Fruit fly (Drosophila melanogaster): Measurements from ENCODE around the gene CG12093.

CG12093 gene

dm6 chr3L:2727023-2727422 is 46.8 kb downstream of the CG12093 start (continued):
- peak; percentile 71 for TF ChIP-seq gsb (GFP tag; IDR thresholded peaks at IDR 0.05)
- peak; percentile 13 for TF ChIP-seq caup (GFP tag; optimal IDR thresholded peaks at IDR 0.05; ENCODE audit: severe bottlenecking)
- TF ChIP-seq CG31224 (GFP tag; IDR thresholded peaks at IDR 0.05) = peak; percentile 56
- TF ChIP-seq dimm (GFP tag; IDR thresholded peaks at IDR 0.05) = peak; percentile 27; the same call in 1 of the 2 replicates
- TF ChIP-seq ttk (GFP tag; IDR thresholded peaks at IDR 0.05) = peak; percentile 37; the same call in 1 of the 2 replicates
- TF ChIP-seq Hr51 (GFP tag; optimal IDR thresholded peaks at IDR 0.05) = peak in 1 of 2 experiments; percentile 59
- no peak for TF ChIP-seq Atf-2 (GFP tag; optimal IDR thresholded peaks at IDR 0.05)
- peak; percentile 44; the same call in 1 of the 2 replicates for TF ChIP-seq CG32767 (GFP tag; IDR thresholded peaks at IDR 0.05)
- peak; percentile 61; the same call in 1 of the 3 replicates for TF ChIP-seq so (GFP tag; IDR thresholded peaks at IDR 0.05)
- no peak for TF ChIP-seq Gsc (GFP tag; IDR thresholded peaks at IDR 0.05)
- no peak for TF ChIP-seq CG9797 (GFP tag; optimal IDR thresholded peaks at IDR 0.05)
- TF ChIP-seq HLH3B (GFP tag; IDR thresholded peaks at IDR 0.05) = peak; percentile 66
- peak; percentile 72 for TF ChIP-seq Atf6 (GFP tag; IDR thresholded peaks at IDR 0.05)
- TF ChIP-seq CG11504 (tag; optimal IDR thresholded peaks at IDR 0.05) = no peak
- TF ChIP-seq Stat92E (GFP tag; optimal IDR thresholded peaks at IDR 0.05) = no peak
- peak; percentile 61; the same call in 1 of the 3 replicates for TF ChIP-seq CG7357 (GFP tag; IDR thresholded peaks at IDR 0.05)
- peak; percentile 37; the same call in 1 of the 2 replicates for TF ChIP-seq CG4730 (GFP tag; IDR thresholded peaks at IDR 0.05)
- TF ChIP-seq Vsx1 (GFP tag; optimal IDR thresholded peaks at IDR 0.05) = no peak
- TF ChIP-seq CG13775 (GFP tag; optimal IDR thresholded peaks at IDR 0.05) = peak; percentile 31
- peak; percentile 34; the same call in 1 of the 3 replicates for TF ChIP-seq Aef1 (GFP tag; IDR thresholded peaks at IDR 0.05)
- peak; percentile 2 for TF ChIP-seq CG18619 (GFP tag; optimal IDR thresholded peaks at IDR 0.05)
- peak; percentile 76 for TF ChIP-seq ci (GFP tag; IDR thresholded peaks at IDR 0.05)
- peak; percentile 45; the same call in 1 of the 2 replicates for TF ChIP-seq cas (GFP tag; IDR thresholded peaks at IDR 0.05)
- TF ChIP-seq CoRest (tag; optimal IDR thresholded peaks at IDR 0.05) = peak; percentile 46
- peak; percentile 55; the same call in 1 of the 3 replicates for TF ChIP-seq CG11093 (GFP tag; IDR thresholded peaks at IDR 0.05)
- peak; percentile 48; the same call in 1 of the 2 replicates for TF ChIP-seq ranshi (GFP tag; IDR thresholded peaks at IDR 0.05)
- peak; percentile 71 for TF ChIP-seq CG14441 (GFP tag; IDR thresholded peaks at IDR 0.05)
- TF ChIP-seq CG1792 (GFP tag; optimal IDR thresholded peaks at IDR 0.05) = no peak
- TF ChIP-seq Oaz (GFP tag; IDR thresholded peaks at IDR 0.05) = peak; percentile 49; the same call in 1 of the 2 replicates
- peak; percentile 31; the same call in 1 of the 2 replicates for TF ChIP-seq MBD-R2 (GFP tag; IDR thresholded peaks at IDR 0.05)
- peak; percentile 63; the same call in 1 of the 2 replicates for TF ChIP-seq CG10366 (GFP tag; IDR thresholded peaks at IDR 0.05)
- peak; percentile 53 for TF ChIP-seq Taf1 (GFP tag; IDR thresholded peaks at IDR 0.05)
- peak; percentile 81 for TF ChIP-seq CG14014 (GFP tag; IDR thresholded peaks at IDR 0.05)
- TF ChIP-seq CG30431 (GFP tag; optimal IDR thresholded peaks at IDR 0.05) = no peak
- 0 out of 2 replicates have a peak, but pooled peaks have one; percentile 45 for TF ChIP-seq rib (GFP tag; IDR thresholded peaks at IDR 0.05)
- peak; percentile 75 for TF ChIP-seq CG6689 (GFP tag; IDR thresholded peaks at IDR 0.05)
- TF ChIP-seq CG10979 (tag; optimal IDR thresholded peaks at IDR 0.05) = no peak
- peak; percentile 79 for TF ChIP-seq al (GFP tag; IDR thresholded peaks at IDR 0.05)
- TF ChIP-seq CG2889 (GFP tag; IDR thresholded peaks at IDR 0.05) = 0 out of 3 replicates have a peak, but pooled peaks have one; percentile 48
- TF ChIP-seq sob (GFP tag; IDR thresholded peaks at IDR 0.05) = peak; percentile 56; the same call in 1 of the 2 replicates
- TF ChIP-seq CG11085 (GFP tag; IDR thresholded peaks at IDR 0.05) = peak; percentile 26; the same call in 1 of the 2 replicates
- peak; percentile 53 for TF ChIP-seq CG14667 (GFP tag; IDR thresholded peaks at IDR 0.05)
- 0 out of 2 replicates have a peak, but pooled peaks have one; percentile 37 for TF ChIP-seq CG11696 (GFP tag; IDR thresholded peaks at IDR 0.05)
- TF ChIP-seq az2 (GFP tag; optimal IDR thresholded peaks at IDR 0.05) = peak; percentile 2
- peak; percentile 6 for TF ChIP-seq Ssrp (tag; optimal IDR thresholded peaks at IDR 0.05)
- peak; percentile 20; the same call in 1 of the 3 replicates for TF ChIP-seq Optix (GFP tag; IDR thresholded peaks at IDR 0.05)
- peak; percentile 80 for TF ChIP-seq Rfx (GFP tag; IDR thresholded peaks at IDR 0.05)
- peak; percentile 65 for TF ChIP-seq seq (GFP tag; IDR thresholded peaks at IDR 0.05)
- TF ChIP-seq CG9727 (GFP tag; optimal IDR thresholded peaks at IDR 0.05) = peak; percentile 6
- peak; percentile 40 for TF ChIP-seq CG2120 (GFP tag; optimal IDR thresholded peaks at IDR 0.05)
